Fruit fly (Drosophila melanogaster): ENCODE data around the gene gnu.

- no peak for TF ChIP-seq CG8478 (optimal IDR thresholded peaks at IDR 0.05)
- TF ChIP-seq EcR (GFP tag; optimal IDR thresholded peaks at IDR 0.05) = no peak
Observed at dm6 chr3L:14783363-14783627, 19.9 kb downstream of the gnu start.
